Fruit fly (Drosophila melanogaster): ENCODE results near the gene CG14362.

CG14362 gene

DNA sequence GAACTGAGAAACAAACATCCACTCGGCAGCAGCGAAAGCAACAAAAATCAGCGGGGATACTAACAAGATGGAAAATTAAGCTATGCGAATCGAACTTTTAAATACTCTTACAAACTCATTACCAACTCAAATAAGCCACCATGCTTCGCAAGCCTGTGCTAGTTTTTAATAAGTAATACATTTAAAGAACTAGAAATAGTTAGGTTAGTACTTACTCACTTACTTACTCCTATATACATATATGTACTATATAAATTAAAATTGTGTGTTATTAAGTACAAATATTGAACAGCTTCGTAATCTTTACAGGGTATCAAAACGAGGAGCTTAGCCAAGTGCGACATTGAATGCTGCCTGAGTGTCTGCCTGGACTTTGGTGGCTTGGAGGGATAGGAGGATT, 4.3 kb downstream of the CG14362 start:
- TF ChIP-seq N (GFP tag; optimal IDR thresholded peaks at IDR 0.05) (no peak), dmrt93B (GFP tag; optimal IDR thresholded peaks at IDR 0.05) (peak; percentile 10), tai (GFP tag; optimal IDR thresholded peaks at IDR 0.05) (no peak), Hnf4 (GFP tag; optimal IDR thresholded peaks at IDR 0.05) (no peak), psq (GFP tag; optimal IDR thresholded peaks at IDR 0.05) (peak; percentile 7), foxo (GFP tag; optimal IDR thresholded peaks at IDR 0.05) (peak in 1 of 2 experiments; percentile 39), HLH106 (tag; optimal IDR thresholded peaks at IDR 0.05) (peak; percentile 54), ey (GFP tag; optimal IDR thresholded peaks at IDR 0.05) (peak; percentile 9), fru (GFP tag; optimal IDR thresholded peaks at IDR 0.05) (peak; percentile 32), rgr (GFP tag; optimal IDR thresholded peaks at IDR 0.05) (peak; percentile 14), OdsH (GFP tag; optimal IDR thresholded peaks at IDR 0.05) (peak; percentile 22), Jra (GFP tag; optimal IDR thresholded peaks at IDR 0.05) (no peak), h (GFP tag; optimal IDR thresholded peaks at IDR 0.05) (peak; percentile 39), Abd-B (GFP tag; optimal IDR thresholded peaks at IDR 0.05) (no peak), Mio (GFP tag; optimal IDR thresholded peaks at IDR 0.05) (no peak), Sp1 (GFP tag; optimal IDR thresholded peaks at IDR 0.05) (peak; percentile 45), woc (GFP tag; optimal IDR thresholded peaks at IDR 0.05) (no peak)

DNA sequence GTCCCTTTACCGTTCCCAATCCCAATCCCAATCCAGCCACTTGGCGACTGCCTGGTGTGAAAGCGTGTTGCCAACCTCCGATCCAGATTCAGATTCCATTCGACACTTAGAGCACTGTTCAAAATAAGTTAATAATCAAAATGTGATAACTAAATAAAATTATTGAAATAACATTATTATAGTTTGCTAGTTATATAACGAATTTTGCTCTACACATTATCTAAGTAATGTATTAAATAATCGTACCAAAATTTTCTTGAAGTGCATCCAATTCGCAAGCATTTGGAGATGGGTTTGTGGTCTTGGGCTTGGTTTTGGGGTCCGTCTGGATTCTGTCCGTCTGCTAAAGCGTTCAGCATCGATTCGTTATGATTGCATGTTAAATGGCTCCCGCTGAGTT, 5.9 kb downstream of the CG14362 start:
- peak; percentile 81 for TF ChIP-seq br (GFP tag; optimal IDR thresholded peaks at IDR 0.05)
- no peak for TF ChIP-seq Myc (optimal IDR thresholded peaks at IDR 0.05)
- TF ChIP-seq Dfd (GFP tag; optimal IDR thresholded peaks at IDR 0.05) = no peak
- peak; percentile 77 for TF ChIP-seq ey (GFP tag; optimal IDR thresholded peaks at IDR 0.05)
- TF ChIP-seq jim (GFP tag; optimal IDR thresholded peaks at IDR 0.05) = no peak
- no peak for TF ChIP-seq Vsx2 (GFP tag; optimal IDR thresholded peaks at IDR 0.05; ENCODE audit: partially characterized antibody)
- TF ChIP-seq Mio (GFP tag; optimal IDR thresholded peaks at IDR 0.05) = no peak
- TF ChIP-seq pan (optimal IDR thresholded peaks at IDR 0.05) = no peak
- no peak for TF ChIP-seq GATAd (GFP tag; optimal IDR thresholded peaks at IDR 0.05)
- peak in 1 of 2 experiments; percentile 85 for TF ChIP-seq foxo (GFP tag; optimal IDR thresholded peaks at IDR 0.05)
- peak; percentile 67 for TF ChIP-seq Jra (GFP tag; optimal IDR thresholded peaks at IDR 0.05)
- TF ChIP-seq brk (GFP tag; optimal IDR thresholded peaks at IDR 0.05) = peak; percentile 93
- TF ChIP-seq CG32264 (GFP tag; optimal IDR thresholded peaks at IDR 0.05) = no peak
- peak; percentile 92 for TF ChIP-seq OdsH (GFP tag; optimal IDR thresholded peaks at IDR 0.05)
- TF ChIP-seq psq (GFP tag; optimal IDR thresholded peaks at IDR 0.05) = peak; percentile 80
- TF ChIP-seq usp (GFP tag; optimal IDR thresholded peaks at IDR 0.05) = no peak
- no peak for TF ChIP-seq Hr78 (GFP tag; optimal IDR thresholded peaks at IDR 0.05)
- TF ChIP-seq Hnf4 (GFP tag; optimal IDR thresholded peaks at IDR 0.05) = peak; percentile 84
- TF ChIP-seq dsf (GFP tag; optimal IDR thresholded peaks at IDR 0.05; ENCODE audit: borderline replicate concordance) = peak; percentile 66
- TF ChIP-seq dl (GFP tag; optimal IDR thresholded peaks at IDR 0.05; ENCODE audit: insufficient read depth in 1 of 2, partially characterized antibody in 2 of 2) = no peak
- TF ChIP-seq h (GFP tag; optimal IDR thresholded peaks at IDR 0.05) = peak; percentile 91
- no peak for TF ChIP-seq lola (GFP tag; optimal IDR thresholded peaks at IDR 0.05)
- TF ChIP-seq N (GFP tag; optimal IDR thresholded peaks at IDR 0.05) = no peak
- TF ChIP-seq Sp1 (GFP tag; optimal IDR thresholded peaks at IDR 0.05) = peak; percentile 92
- no peak for TF ChIP-seq Hr83 (GFP tag; optimal IDR thresholded peaks at IDR 0.05; ENCODE audit: poor library complexity, severe bottlenecking)
- no peak for TF ChIP-seq Rel (GFP tag; optimal IDR thresholded peaks at IDR 0.05)
- TF ChIP-seq Rel (tag; optimal IDR thresholded peaks at IDR 0.05) = peak; percentile 67
- TF ChIP-seq Dif (GFP tag; optimal IDR thresholded peaks at IDR 0.05; ENCODE audit: partially characterized antibody) = no peak
- peak; percentile 74 for TF ChIP-seq CG9705 (GFP tag; optimal IDR thresholded peaks at IDR 0.05)
- peak; percentile 92 for TF ChIP-seq HLH106 (tag; optimal IDR thresholded peaks at IDR 0.05)
- peak; percentile 67 for TF ChIP-seq tai (GFP tag; optimal IDR thresholded peaks at IDR 0.05)
- TF ChIP-seq Abd-B (GFP tag; optimal IDR thresholded peaks at IDR 0.05) = no peak
- TF ChIP-seq CrebA (GFP tag; optimal IDR thresholded peaks at IDR 0.05; ENCODE audit: borderline replicate concordance) = no peak
- TF ChIP-seq fru (GFP tag; optimal IDR thresholded peaks at IDR 0.05) = peak; percentile 86
- TF ChIP-seq sv (GFP tag; optimal IDR thresholded peaks at IDR 0.05) = no peak
- peak; percentile 86 for TF ChIP-seq rgr (GFP tag; optimal IDR thresholded peaks at IDR 0.05)
- TF ChIP-seq dmrt93B (GFP tag; optimal IDR thresholded peaks at IDR 0.05) = peak; percentile 68
- peak; percentile 74 for TF ChIP-seq woc (GFP tag; optimal IDR thresholded peaks at IDR 0.05)
- peak; percentile 77 for TF ChIP-seq sage (GFP tag; optimal IDR thresholded peaks at IDR 0.05)
